Fruit fly (Drosophila melanogaster) whole organism, embryonic: ENCODE measurements around the gene Drgx.
A peak's percentile ranks its signal among the peaks of the same experiment; 100 is the strongest.

Source experiments
- Antp ChIP-seq: fragments of 200-800 bp; sonication (Bioruptor generic); optimal IDR thresholded peaks from 3 replicates; lab custom pipeline; 2016; ENCODE audit warnings: missing biosample characterization, missing genetic modification characterization
- CG1024 ChIP-seq: fragments of 200-800 bp; sonication (Bioruptor generic); IDR thresholded peaks from 2 replicates; pipeline ENCODE4 v1.3.6; 2022; ENCODE audit warnings: missing biosample characterization, missing genetic modification characterization
- CG11560 ChIP-seq: fragments of 200-800 bp; sonication (Bioruptor generic); IDR thresholded peaks from 3 replicates; pipeline ENCODE4 v1.3.6; 2022; ENCODE audit warnings: missing biosample characterization, missing genetic modification characterization
- CG12219 ChIP-seq: fragments of 200-800 bp; sonication (Bioruptor generic); optimal IDR thresholded peaks from 3 replicates; lab custom pipeline; 2018; ENCODE audit warnings: missing biosample characterization, mild to moderate bottlenecking, missing genetic modification characterization
- CG12299 ChIP-seq: fragments of 200-800 bp; sonication (Bioruptor generic); optimal IDR thresholded peaks from 2 replicates; lab custom pipeline; 2018; ENCODE audit warnings: missing biosample characterization, mild to moderate bottlenecking, missing genetic modification characterization
- CG12744 ChIP-seq: fragments of 200-800 bp; sonication (Bioruptor generic); optimal IDR thresholded peaks from 2 replicates; lab custom pipeline; 2016; ENCODE audit warnings: missing biosample characterization, missing genetic modification characterization
- CG12942 ChIP-seq: fragments of 200-800 bp; sonication (Bioruptor generic); optimal IDR thresholded peaks from 3 replicates; lab custom pipeline; 2016; ENCODE audit warnings: missing biosample characterization, missing genetic modification characterization
- CG14014 ChIP-seq: fragments of 200-800 bp; sonication (Bioruptor generic); IDR thresholded peaks from 2 replicates; pipeline ENCODE4 v1.3.6; 2022; ENCODE audit warnings: missing biosample characterization, missing genetic modification characterization
- CG15479 ChIP-seq: fragments of 200-800 bp; sonication (Bioruptor generic); optimal IDR thresholded peaks from 3 replicates; lab custom pipeline; 2019; ENCODE audit warnings: missing biosample characterization, mild to moderate bottlenecking, missing genetic modification characterization, moderate library complexity
- CG2202 ChIP-seq: fragments of 200-800 bp; sonication (Bioruptor generic); optimal IDR thresholded peaks from 2 replicates; lab custom pipeline; 2018; ENCODE audit warnings: missing biosample characterization, mild to moderate bottlenecking, missing genetic modification characterization
- CG3065 ChIP-seq: fragments of 200-800 bp; sonication (Bioruptor generic); optimal IDR thresholded peaks from 2 replicates; lab custom pipeline; 2016; ENCODE audit warnings: missing biosample characterization, missing genetic modification characterization
- CG3838 ChIP-seq: fragments of 200-800 bp; sonication (Bioruptor generic); optimal IDR thresholded peaks from 3 replicates; lab custom pipeline; 2016; ENCODE audit warnings: missing biosample characterization, missing genetic modification characterization
- CG4424 ChIP-seq: fragments of 200-800 bp; sonication (Bioruptor generic); optimal IDR thresholded peaks from 3 replicates; lab custom pipeline; 2016; ENCODE audit warnings: missing biosample characterization, missing genetic modification characterization
- CG4820 ChIP-seq: fragments of 200-800 bp; sonication (Bioruptor generic); optimal IDR thresholded peaks from 3 replicates; lab custom pipeline; 2016; ENCODE audit warnings: missing biosample characterization, missing genetic modification characterization
- CG6175 ChIP-seq: fragments of 200-800 bp; sonication (Bioruptor generic); IDR thresholded peaks from 3 replicates; pipeline ENCODE4 v1.3.6; 2022; ENCODE audit warnings: missing biosample characterization, missing genetic modification characterization
- CG6254 ChIP-seq: fragments of 200-800 bp; sonication (Bioruptor generic); optimal IDR thresholded peaks from 3 replicates; lab custom pipeline; 2017; ENCODE audit warnings: mild to moderate bottlenecking, missing biosample characterization, missing genetic modification reagents, missing genetic modification characterization
- CG6654 ChIP-seq: fragments of 200-800 bp; sonication (Bioruptor generic); optimal IDR thresholded peaks from 2 replicates; lab custom pipeline; 2017; ENCODE audit warnings: missing biosample characterization, mild to moderate bottlenecking, missing genetic modification characterization
- CG7839 ChIP-seq: fragments of 200-800 bp; sonication (Bioruptor generic); optimal IDR thresholded peaks from 3 replicates; lab custom pipeline; 2018; ENCODE audit warnings: missing biosample characterization, mild to moderate bottlenecking, missing genetic modification characterization, moderate library complexity
- CG7963 ChIP-seq: fragments of 200-800 bp; sonication (Bioruptor generic); IDR thresholded peaks from 3 replicates; pipeline ENCODE4 v1.3.6; 2022; ENCODE audit warnings: missing biosample characterization, missing genetic modification characterization; ENCODE audit not compliant: partially characterized antibody
- Dip2 ChIP-seq: fragments of 200-800 bp; sonication (Bioruptor generic); IDR thresholded peaks from 2 replicates; pipeline ENCODE4 v1.3.6; 2022; ENCODE audit warnings: missing biosample characterization, missing genetic modification characterization
- Ets97D ChIP-seq: fragments of 200-800 bp; sonication (Bioruptor generic); optimal IDR thresholded peaks from 3 replicates; lab custom pipeline; 2016; ENCODE audit warnings: missing biosample characterization, missing genetic modification characterization
- Mad ChIP-seq: fragments of 200-800 bp; sonication (Bioruptor generic); optimal IDR thresholded peaks from 2 replicates; lab custom pipeline; 2016; ENCODE audit warnings: missing biosample characterization, missing genetic modification characterization
- Meics ChIP-seq: fragments of 200-800 bp; sonication (Bioruptor generic); optimal IDR thresholded peaks from 2 replicates; lab custom pipeline; 2017; ENCODE audit warnings: missing biosample characterization, mild to moderate bottlenecking, missing genetic modification characterization
- Poxn ChIP-seq: fragments of 200-800 bp; sonication (Bioruptor generic); IDR thresholded peaks from 2 replicates; pipeline ENCODE4 v1.3.6; 2022; ENCODE audit warnings: missing biosample characterization, missing genetic modification characterization
- Ravus ChIP-seq: fragments of 200-800 bp; sonication (Bioruptor generic); IDR thresholded peaks from 2 replicates; pipeline ENCODE4 v1.3.6; 2022; ENCODE audit warnings: missing biosample characterization, missing genetic modification characterization
- Scr ChIP-seq: fragments of 200-800 bp; sonication (Bioruptor generic); IDR thresholded peaks from 2 replicates; pipeline ENCODE4 v1.3.6; 2022; ENCODE audit warnings: missing biosample characterization, missing genetic modification characterization; ENCODE audit not compliant: partially characterized antibody
- Sin3A ChIP-seq: fragments of >200 bp; optimal IDR thresholded peaks from 2 replicates; lab custom pipeline; 2018
- Sry-δ ChIP-seq: fragments of 200-800 bp; sonication (Bioruptor generic); optimal IDR thresholded peaks from 2 replicates; lab custom pipeline; 2016; ENCODE audit warnings: missing biosample characterization, missing genetic modification characterization
- Usf ChIP-seq: fragments of 200-800 bp; sonication (Bioruptor generic); optimal IDR thresholded peaks from 2 replicates; lab custom pipeline; 2017; ENCODE audit warnings: missing genotype, missing biosample characterization, missing genetic modification characterization
- Xrp1 ChIP-seq: fragments of 200-800 bp; sonication (Bioruptor generic); IDR thresholded peaks from 2 replicates; pipeline ENCODE4 v1.3.6; 2022; ENCODE audit warnings: missing biosample characterization, missing genetic modification characterization
- amos ChIP-seq: fragments of 200-800 bp; sonication (Bioruptor generic); IDR thresholded peaks from 2 replicates; pipeline ENCODE4 v1.3.6; 2022; ENCODE audit warnings: missing biosample characterization, missing genetic modification characterization; ENCODE audit not compliant: partially characterized antibody
- bbx ChIP-seq: fragments of 200-800 bp; sonication (Bioruptor generic); IDR thresholded peaks from 2 replicates; pipeline ENCODE4 v1.3.6; 2022; ENCODE audit warnings: missing biosample characterization, missing genetic modification characterization; ENCODE audit not compliant: partially characterized antibody
- cato ChIP-seq: fragments of 200-800 bp; sonication (Bioruptor generic); optimal IDR thresholded peaks from 2 replicates; lab custom pipeline; 2016; ENCODE audit warnings: missing biosample characterization, missing genetic modification characterization, borderline replicate concordance
- croc ChIP-seq: fragments of 200-800 bp; sonication (Bioruptor generic); conservative IDR thresholded peaks from 3 replicates; pipeline ENCODE4 v1.3.6; 2022; ENCODE audit warnings: missing biosample characterization, missing genetic modification characterization
- cwo ChIP-seq: fragments of 200-800 bp; sonication (Bioruptor generic); optimal IDR thresholded peaks from 3 replicates; lab custom pipeline; 2017; ENCODE audit warnings: missing biosample characterization, missing genetic modification characterization, mild to moderate bottlenecking, moderate library complexity, missing genetic modification reagents
- danr ChIP-seq: fragments of 200-800 bp; sonication (Bioruptor generic); IDR thresholded peaks from 2 replicates; pipeline ENCODE4 v1.3.6; 2022; ENCODE audit warnings: missing biosample characterization, missing genetic modification characterization
- emc ChIP-seq: fragments of 200-800 bp; sonication (Bioruptor generic); optimal IDR thresholded peaks from 2 replicates; lab custom pipeline; 2016; ENCODE audit warnings: missing biosample characterization, missing genetic modification characterization
- gem ChIP-seq: fragments of 200-800 bp; sonication (Bioruptor generic); optimal IDR thresholded peaks from 2 replicates; lab custom pipeline; 2019; ENCODE audit warnings: missing biosample characterization, mild to moderate bottlenecking, missing genetic modification characterization, moderate library complexity
- h ChIP-seq: fragments of >200 bp; optimal IDR thresholded peaks from 2 replicates; lab custom pipeline; 2017
- hkb ChIP-seq, 2 experiments: fragments of 200-800 bp in 1 of 2; fragments of >200 bp in 1 of 2; sonication (Bioruptor generic) in 1 of 2; IDR thresholded peaks in 1 of 2; optimal IDR thresholded peaks in 1 of 2; 2 replicates each; pipeline versions ENCODE4 v1.3.6 to Lab custom; 2017 to 2022; ENCODE audit warnings: missing biosample characterization in 1 of 2, missing genetic modification characterization in 1 of 2
- hth ChIP-seq: fragments of >200 bp; optimal IDR thresholded peaks from 2 replicates; lab custom pipeline; 2017; ENCODE audit warnings: inconsistent platforms
- jigr1 ChIP-seq: fragments of 200-800 bp; sonication (Bioruptor generic); IDR thresholded peaks from 3 replicates; pipeline ENCODE4 v1.3.6; 2022; ENCODE audit warnings: missing biosample characterization, missing genetic modification characterization
- jumu ChIP-seq: fragments of 200-800 bp; sonication (Bioruptor generic); optimal IDR thresholded peaks from 3 replicates; lab custom pipeline; 2016; ENCODE audit warnings: missing biosample characterization, missing genetic modification characterization
- luna ChIP-seq: fragments of 200-800 bp; sonication (Bioruptor generic); optimal IDR thresholded peaks from 2 replicates; lab custom pipeline; 2016; ENCODE audit warnings: missing biosample characterization, missing genetic modification characterization
- phol ChIP-seq: fragments of 200-800 bp; sonication (Bioruptor generic); optimal IDR thresholded peaks from 3 replicates; lab custom pipeline; 2018; ENCODE audit warnings: missing biosample characterization, mild to moderate bottlenecking, missing genetic modification characterization, moderate library complexity
- salm ChIP-seq: fragments of 200-800 bp; sonication (Bioruptor generic); optimal IDR thresholded peaks from 2 replicates; lab custom pipeline; 2018; ENCODE audit warnings: missing biosample characterization, mild to moderate bottlenecking, missing genetic modification characterization
- sd ChIP-seq: fragments of 200-800 bp; sonication (Bioruptor generic); optimal IDR thresholded peaks from 3 replicates; lab custom pipeline; 2018; ENCODE audit warnings: missing biosample characterization, mild to moderate bottlenecking, missing genetic modification characterization, moderate library complexity
- sima ChIP-seq: fragments of 200-800 bp; sonication (Bioruptor generic); optimal IDR thresholded peaks from 2 replicates; lab custom pipeline; 2016; ENCODE audit warnings: missing biosample characterization, missing genetic modification characterization
- tgo ChIP-seq: fragments of 200-800 bp; sonication (Bioruptor generic); IDR thresholded peaks from 3 replicates; pipeline ENCODE4 v1.3.6; 2022; ENCODE audit warnings: missing biosample characterization, missing genetic modification characterization
- tna ChIP-seq: fragments of 200-800 bp; sonication (Bioruptor generic); IDR thresholded peaks from 2 replicates; pipeline ENCODE4 v1.3.6; 2022; ENCODE audit warnings: missing biosample characterization, missing genetic modification characterization; ENCODE audit not compliant: partially characterized antibody

Gene Drgx

dm6 chr2L:3657349-3658142 is 5.0 kb upstream of the Drgx start (continued):
- TF ChIP-seq Sry-δ (GFP tag; lab: Kevin White, UChicago): peak; percentile 50
- no peak for TF ChIP-seq CG11560
- no peak for TF ChIP-seq CG6175
- no peak for TF ChIP-seq salm
- TF ChIP-seq CG14014: 0 out of 2 replicates have a peak, but pooled peaks have one; percentile 35
- TF ChIP-seq Dip2 (GFP tag; lab: Robert Waterston, UW): peak; percentile 36; the same call in 1 of the 2 replicates
- TF ChIP-seq sima (GFP tag; lab: Kevin White, UChicago): no peak
- TF ChIP-seq Scr: no peak
- TF ChIP-seq emc (GFP tag; lab: Kevin White, UChicago): no peak
- peak; percentile 31 for TF ChIP-seq CG12942 (GFP tag; lab: Kevin White, UChicago)
- peak; percentile 58 for TF ChIP-seq CG12744 (GFP tag; lab: Kevin White, UChicago)
- TF ChIP-seq CG6254 (GFP tag; lab: Kevin White, UChicago): no peak
- no peak for TF ChIP-seq cato
- TF ChIP-seq tgo (GFP tag; lab: Robert Waterston, UW): no peak; the same call in 2 of the 3 replicates
- peak; percentile 41 for TF ChIP-seq Meics (GFP tag; lab: Kevin White, UChicago)
- TF ChIP-seq Usf (GFP tag; lab: Kevin White, UChicago): no peak
- peak; percentile 34; the same call in 1 of the 3 replicates for TF ChIP-seq croc (GFP tag; lab: Robert Waterston, UW)
- peak; percentile 50 for TF ChIP-seq CG7839 (tag; lab: Kevin White, UChicago)
- TF ChIP-seq jumu: no peak
- TF ChIP-seq luna (GFP tag; lab: Kevin White, UChicago): no peak
- no peak for TF ChIP-seq cwo (GFP tag; lab: Kevin White, UChicago)
- TF ChIP-seq Ravus: no peak
- no peak; the same call in 1 of the 2 replicates for TF ChIP-seq Xrp1
- peak; percentile 39 for TF ChIP-seq gem (tag; lab: Kevin White, UChicago)
- TF ChIP-seq CG4820 (GFP tag; lab: Kevin White, UChicago): peak; percentile 51
- peak; percentile 83 for TF ChIP-seq phol
- peak; percentile 62 for TF ChIP-seq CG1024 (GFP tag; lab: Robert Waterston, UW)
- no peak for TF ChIP-seq CG15479 (GFP tag; lab: Kevin White, UChicago)
- no peak for TF ChIP-seq hkb (optimal IDR thresholded peaks at IDR 0.05; lab: Kevin White, UChicago)
- peak; percentile 34; the same call in 1 of the 2 replicates for TF ChIP-seq hkb (GFP tag; IDR thresholded peaks at IDR 0.05; lab: Robert Waterston, UW)
- no peak for TF ChIP-seq CG6654 (GFP tag; lab: Kevin White, UChicago)
- TF ChIP-seq CG3838: peak; percentile 15
- TF ChIP-seq amos (GFP tag; lab: Robert Waterston, UW): peak; percentile 83; the same call in 1 of the 2 replicates
- peak; percentile 84 for TF ChIP-seq sd (tag; lab: Kevin White, UChicago)
- TF ChIP-seq Sin3A (lab: Kevin White, UChicago): no peak
- peak; percentile 66 for TF ChIP-seq CG4424 (GFP tag; lab: Kevin White, UChicago)
- TF ChIP-seq CG3065 (GFP tag; lab: Kevin White, UChicago): no peak
- no peak for TF ChIP-seq CG12299
- no peak for TF ChIP-seq Mad (GFP tag; lab: Kevin White, UChicago)
- TF ChIP-seq hth (lab: Kevin White, UChicago): no peak
- peak; percentile 64 for TF ChIP-seq Ets97D (GFP tag; lab: Kevin White, UChicago)
- TF ChIP-seq CG12219 (GFP tag; lab: Kevin White, UChicago): no peak
- no peak for TF ChIP-seq jigr1
- TF ChIP-seq bbx (GFP tag; lab: Robert Waterston, UW): peak; percentile 81
- no peak; the same call in 1 of the 2 replicates for TF ChIP-seq tna (GFP tag; lab: Robert Waterston, UW)
- no peak for TF ChIP-seq CG2202 (tag; lab: Kevin White, UChicago)
- no peak for TF ChIP-seq CG7963
- TF ChIP-seq Antp (GFP tag; lab: Kevin White, UChicago): peak; percentile 58
- TF ChIP-seq h (lab: Kevin White, UChicago): no peak
- TF ChIP-seq Poxn (GFP tag; lab: Robert Waterston, UW): no peak
- no peak for TF ChIP-seq danr (GFP tag; lab: Robert Waterston, UW)
